Worm (Caenorhabditis elegans) whole organism, late embryonic: ENCODE data around the gene try-10.

Experiments
- T23F11.4 ChIP-seq: fragments of 200-800 bp; sonication (Bioruptor generic); optimal IDR thresholded peaks from 2 replicates; lab custom pipeline; 2018; ENCODE audit warnings: mild to moderate bottlenecking, missing genetic modification characterization, missing compliant biosample characterization
- ama-1 ChIP-seq: fragments of 150-350 bp; optimal IDR thresholded peaks from 2 replicates; lab custom pipeline; 2014
- ceh-2 ChIP-seq: sonication (generic microtip); optimal IDR thresholded peaks from 2 replicates; lab custom pipeline; 2016; ENCODE audit warnings: missing genotype, missing genetic modification characterization, missing compliant biosample characterization
- elt-2 ChIP-seq: sonication (generic microtip); optimal IDR thresholded peaks from 2 replicates; lab custom pipeline; 2016; ENCODE audit warnings: missing genetic modification reagents, missing genetic modification characterization, missing compliant biosample characterization
- hlh-13 ChIP-seq: fragments of 200-800 bp; sonication (Bioruptor generic); optimal IDR thresholded peaks from 2 replicates; lab custom pipeline; 2018; ENCODE audit warnings: mild to moderate bottlenecking, missing genetic modification characterization, missing compliant biosample characterization
- lin-11 ChIP-seq: fragments of 200-800 bp; sonication (Bioruptor generic); optimal IDR thresholded peaks from 2 replicates; lab custom pipeline; 2018; ENCODE audit warnings: mild to moderate bottlenecking, missing genetic modification characterization, missing compliant biosample characterization
- nhr-11 ChIP-seq: fragments of 150-350 bp; optimal IDR thresholded peaks from 2 replicates; lab custom pipeline; 2014; ENCODE audit warnings: missing biosample characterization, missing genetic modification characterization
- npax-4 ChIP-seq: sonication (generic microtip); optimal IDR thresholded peaks from 2 replicates; lab custom pipeline; 2016; ENCODE audit warnings: missing genetic modification characterization, missing compliant biosample characterization
- odd-2 ChIP-seq: sonication (generic microtip); optimal IDR thresholded peaks from 2 replicates; lab custom pipeline; 2017; ENCODE audit warnings: antibody characterized with exemption, mild to moderate bottlenecking, missing genetic modification characterization, missing compliant biosample characterization
- pha-4 ChIP-seq: fragments of 150-350 bp; optimal IDR thresholded peaks from 2 replicates; lab custom pipeline; 2018; ENCODE audit warnings: missing biosample characterization, missing genetic modification reagents, missing genetic modification characterization
- pqm-1 ChIP-seq: sonication (generic microtip); optimal IDR thresholded peaks from 2 replicates; lab custom pipeline; 2016; ENCODE audit warnings: missing genetic modification characterization, missing compliant biosample characterization
- syd-9 ChIP-seq: sonication (generic microtip); optimal IDR thresholded peaks from 2 replicates; lab custom pipeline; 2016; ENCODE audit warnings: mild to moderate bottlenecking, missing genetic modification characterization, moderate library complexity, missing compliant biosample characterization
- unc-55 ChIP-seq: sonication (generic microtip); optimal IDR thresholded peaks from 2 replicates; lab custom pipeline; 2017; ENCODE audit warnings: missing biosample characterization, missing genetic modification reagents, missing genetic modification characterization

- TF ChIP-seq pha-4 (tag; lab: Kevin White, UChicago) (no peak), elt-2 (no peak), hlh-13 (no peak), odd-2 (no peak), npax-4 (tag; lab: Kevin White, UChicago) (no peak), pqm-1 (tag; lab: Kevin White, UChicago) (no peak), ama-1 (no peak), syd-9 (tag; lab: Kevin White, UChicago) (no peak), unc-55 (GFP tag; lab: Kevin White, UChicago) (no peak), nhr-11 (no peak), T23F11.4 (GFP tag; lab: Kevin White, UChicago) (no peak), ceh-2 (tag; lab: Kevin White, UChicago) (no peak), lin-11 (tag; lab: Kevin White, UChicago) (no peak)
Measured at ce11 chrV:13020014-13020413, 7.0 kb upstream of the try-10 start.
